Fruit fly (Drosophila melanogaster) whole organism, prepupa: Measurements from ENCODE around the gene Lkr.

Source experiments
- Sox102F ChIP-seq: fragments of 200-800 bp; sonication (Bioruptor generic); optimal IDR thresholded peaks from 2 replicates; lab custom pipeline; 2016; ENCODE audit warnings: missing biosample characterization, mild to moderate bottlenecking, missing genetic modification characterization
- salr ChIP-seq, 2 experiments: fragments of 200-800 bp; sonication (Bioruptor generic); optimal IDR thresholded peaks; 3 replicates each; lab custom pipeline; 2016 to 2018; ENCODE audit warnings: missing biosample characterization in 2 of 2, missing genetic modification characterization in 2 of 2, mild to moderate bottlenecking in 1 of 2

DNA sequence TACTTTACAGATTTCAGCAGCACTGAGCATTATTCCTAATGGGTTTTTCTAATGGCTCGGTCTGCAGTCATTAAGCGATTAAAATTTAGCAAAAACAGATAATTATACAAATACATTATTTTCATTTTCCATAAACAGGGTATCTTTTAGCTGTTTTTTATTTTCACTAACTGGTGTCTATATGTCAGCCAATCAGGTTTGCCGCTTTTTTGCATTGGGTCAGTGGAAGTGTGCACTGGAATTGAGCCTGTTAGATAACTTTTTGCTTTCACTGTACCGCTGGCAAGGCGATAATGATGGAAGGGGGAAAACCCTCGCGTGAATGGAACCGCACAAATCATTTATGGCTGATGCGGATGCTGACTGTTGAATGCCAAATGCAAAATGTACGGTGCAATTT, 46.4 kb upstream of the Lkr start:
- TF ChIP-seq salr (GFP tag; optimal IDR thresholded peaks at IDR 0.05; lab: Kevin White, UChicago) (no peak), Sox102F (no peak)
